Fruit fly (Drosophila melanogaster) S2 (cell line): ENCODE data around the gene ppk18.

ENCODE experiments used
- CG8478 ChIP-seq: fragments of >200 bp; optimal IDR thresholded peaks from 2 replicates; lab custom pipeline; 2018
- CTCF ChIP-seq, 2 experiments: fragments of >200 bp; optimal IDR thresholded peaks; 2 replicates each; lab custom pipeline; 2018

ppk18 gene

dm6 chr2L:9758856-9759255, 11.9 kb downstream of the ppk18 start:
- no peak for TF ChIP-seq CG8478 (lab: Kevin White, UChicago)
- no peak for TF ChIP-seq CTCF (optimal IDR thresholded peaks at IDR 0.05; lab: Kevin White, UChicago)

- TF ChIP-seq CTCF (optimal IDR thresholded peaks at IDR 0.05; lab: Kevin White, UChicago), result no peak
- TF ChIP-seq CG8478 (lab: Kevin White, UChicago), result no peak
Measured at dm6 chr2L:9757990-9758814, 12.6 kb downstream of the ppk18 start, which contains the start of gene zf30C. TSS of gene zf30C (plus strand) at chr2L:9758342.

- TF ChIP-seq CTCF (optimal IDR thresholded peaks at IDR 0.05; lab: Kevin White, UChicago), result no peak
- TF ChIP-seq CG8478 (lab: Kevin White, UChicago), result no peak
Measured at dm6 chr2L:9754817-9755216, 16.0 kb downstream of the ppk18 start.

- TF ChIP-seq CTCF (optimal IDR thresholded peaks at IDR 0.05; lab: Kevin White, UChicago) (no peak), CG8478 (lab: Kevin White, UChicago) (no peak)
Measured at dm6 chr2L:9753357-9753756, 17.4 kb downstream of the ppk18 start.

dm6 chr2L:9749745-9750144, 21.1 kb downstream of the ppk18 start, which contains the start of gene Cyp4e3:
TSS of gene Cyp4e3 (minus strand) at chr2L:9750071.
- no peak for TF ChIP-seq CG8478 (lab: Kevin White, UChicago)
- TF ChIP-seq CTCF (optimal IDR thresholded peaks at IDR 0.05; lab: Kevin White, UChicago), result no peak

- TF ChIP-seq CG8478 (lab: Kevin White, UChicago) (no peak), CTCF (optimal IDR thresholded peaks at IDR 0.05; lab: Kevin White, UChicago) (no peak)
Measured at dm6 chr2L:9746236-9747225, 24.3 kb downstream of the ppk18 start, which contains the start of gene Nckx30C. TSS of gene Nckx30C (minus strand) at chr2L:9746495.

dm6 chr2L:9744634-9745033, 26.2 kb downstream of the ppk18 start:
- TF ChIP-seq CTCF (optimal IDR thresholded peaks at IDR 0.05; lab: Kevin White, UChicago), result no peak
- no peak for TF ChIP-seq CG8478 (lab: Kevin White, UChicago)

dm6 chr2L:9743823-9744222, 27.0 kb downstream of the ppk18 start:
- TF ChIP-seq CTCF (optimal IDR thresholded peaks at IDR 0.05; lab: Kevin White, UChicago), result no peak
- TF ChIP-seq CG8478 (lab: Kevin White, UChicago), result no peak

dm6 chr2L:9739685-9740084, 31.1 kb downstream of the ppk18 start:
- TF ChIP-seq CTCF (optimal IDR thresholded peaks at IDR 0.05; lab: Kevin White, UChicago) (no peak), CG8478 (lab: Kevin White, UChicago) (no peak)

dm6 chr2L:9737803-9738202, 33.0 kb downstream of the ppk18 start:
- no peak for TF ChIP-seq CTCF (optimal IDR thresholded peaks at IDR 0.05; lab: Kevin White, UChicago)
- TF ChIP-seq CG8478 (lab: Kevin White, UChicago), result no peak

- no peak for TF ChIP-seq CTCF (optimal IDR thresholded peaks at IDR 0.05; lab: Kevin White, UChicago)
- no peak for TF ChIP-seq CG8478 (lab: Kevin White, UChicago)
Measured at dm6 chr2L:9737360-9737759, 33.4 kb downstream of the ppk18 start.

dm6 chr2L:9736000-9736695, 34.6 kb downstream of the ppk18 start, which contains the start of gene CG13117:
TSS of gene CG13117 (plus strand) at chr2L:9736645.
- no peak for TF ChIP-seq CTCF (optimal IDR thresholded peaks at IDR 0.05; lab: Kevin White, UChicago)
- no peak for TF ChIP-seq CG8478 (lab: Kevin White, UChicago)

- TF ChIP-seq CG8478 (lab: Kevin White, UChicago) (no peak), CTCF (optimal IDR thresholded peaks at IDR 0.05; lab: Kevin White, UChicago) (no peak)
Measured at dm6 chr2L:9734134-9734533, 36.7 kb downstream of the ppk18 start.

- no peak for TF ChIP-seq CG8478 (lab: Kevin White, UChicago)
- peak; percentile 75 to 88 for TF ChIP-seq CTCF (optimal IDR thresholded peaks at IDR 0.05; lab: Kevin White, UChicago)
Measured at dm6 chr2L:9731269-9731668, 39.5 kb downstream of the ppk18 start.
